Worm (Caenorhabditis elegans) whole organism, L3 larva: ENCODE results near the gene dnj-26.

Experiments used
- R02D3.7 ChIP-seq: fragments of 150-350 bp; optimal IDR thresholded peaks from 2 replicates; lab custom pipeline; 2014; ENCODE audit warnings: missing biosample characterization, missing genetic modification characterization
- ama-1 ChIP-seq: fragments of 150-350 bp; optimal IDR thresholded peaks from 2 replicates; lab custom pipeline; 2018
- ceh-16 ChIP-seq: sonication (generic microtip); optimal IDR thresholded peaks from 2 replicates; lab custom pipeline; 2017; ENCODE audit warnings: missing biosample characterization, missing genetic modification characterization
- ceh-82 ChIP-seq: fragments of 150-350 bp; optimal IDR thresholded peaks from 2 replicates; lab custom pipeline; 2014; ENCODE audit warnings: missing biosample characterization, missing genetic modification characterization
- lin-39 ChIP-seq: fragments of 150-350 bp; optimal IDR thresholded peaks from 2 replicates; lab custom pipeline; 2018; ENCODE audit warnings: missing biosample characterization, missing genetic modification reagents, missing genetic modification characterization
- nhr-76 ChIP-seq: fragments of 150-350 bp; sonication (generic microtip); optimal IDR thresholded peaks from 5 replicates; lab custom pipeline; 2014; ENCODE audit warnings: missing biosample characterization, missing genetic modification characterization
- nhr-77 ChIP-seq: fragments of 150-350 bp; optimal IDR thresholded peaks from 2 replicates; lab custom pipeline; 2014; ENCODE audit warnings: missing biosample characterization, missing genetic modification characterization
- pqm-1 ChIP-seq: fragments of 150-350 bp; optimal IDR thresholded peaks from 2 replicates; lab custom pipeline; 2017; ENCODE audit warnings: missing biosample characterization, missing genetic modification characterization, inconsistent platforms
- snpc-4 ChIP-seq: fragments of 150-350 bp; optimal IDR thresholded peaks from 2 replicates; lab custom pipeline; 2014; ENCODE audit warnings: missing biosample characterization, missing genetic modification characterization
- unc-62 ChIP-seq: fragments of 150-350 bp; sonication (generic microtip); optimal IDR thresholded peaks from 4 replicates; lab custom pipeline; 2014; ENCODE audit warnings: missing biosample characterization, missing genetic modification reagents, missing genetic modification characterization
- zag-1 ChIP-seq: fragments of 150-350 bp; optimal IDR thresholded peaks from 2 replicates; lab custom pipeline; 2014; ENCODE audit warnings: missing biosample characterization, missing genetic modification characterization
- ztf-11 ChIP-seq: fragments of 150-350 bp; optimal IDR thresholded peaks from 2 replicates; lab custom pipeline; 2014; ENCODE audit warnings: missing biosample characterization, missing genetic modification characterization

- TF ChIP-seq nhr-76 (tag; lab: Kevin White, UChicago) (no peak), ceh-16 (tag; lab: Kevin White, UChicago) (no peak), zag-1 (no peak), nhr-77 (no peak), ceh-82 (tag; lab: Kevin White, UChicago) (no peak), snpc-4 (tag; lab: Kevin White, UChicago) (no peak), lin-39 (tag; lab: Kevin White, UChicago) (no peak), unc-62 (no peak), ama-1 (lab: Kevin White, UChicago) (no peak), ztf-11 (tag; lab: Kevin White, UChicago) (no peak), R02D3.7 (tag; lab: Kevin White, UChicago) (no peak), pqm-1 (tag; lab: Kevin White, UChicago) (no peak)
Measured at ce11 chrIV:12275892-12276291, 23.4 kb upstream of the dnj-26 start, which contains the start of gene vps-8.
